Worm (Caenorhabditis elegans): Measurements from ENCODE around the gene mmad-1.

DNA sequence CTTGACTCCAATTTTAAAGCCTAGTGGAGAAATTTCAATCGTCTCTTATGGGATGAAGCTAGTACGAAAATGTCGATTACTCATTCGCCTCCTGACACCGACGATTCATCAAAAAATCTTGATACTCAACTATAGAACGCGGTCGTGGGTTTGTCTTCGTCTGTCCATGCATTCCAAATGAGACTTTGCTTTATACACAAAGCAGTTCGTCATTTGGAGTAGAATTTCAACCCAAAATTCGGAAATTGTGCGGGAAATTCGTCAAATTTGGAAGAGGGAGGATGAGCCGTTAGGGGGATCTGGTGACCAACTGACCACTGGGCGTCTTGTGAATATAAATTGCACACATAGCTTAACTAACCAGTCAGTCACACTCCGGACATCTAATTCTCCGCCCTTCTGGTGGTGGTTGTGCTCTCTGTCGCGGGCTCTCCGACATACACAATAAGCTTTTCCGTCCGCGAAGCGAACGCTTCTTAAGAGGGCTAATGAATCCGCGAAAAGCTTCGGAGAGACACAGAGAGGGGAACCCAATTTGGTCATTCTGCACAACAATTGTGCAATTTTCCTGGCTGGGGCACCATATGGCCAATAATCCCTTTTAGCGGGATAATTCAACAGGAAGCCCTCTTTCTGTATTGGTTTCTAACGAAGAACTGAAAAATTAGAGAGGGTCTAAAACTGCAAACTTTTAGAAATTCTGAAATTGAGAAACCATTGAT, 23.5 kb downstream of the mmad-1 start:
- TF ChIP-seq F13C5.2 (tag; optimal IDR thresholded peaks at IDR 0.05): no peak
- TF ChIP-seq hmg-4 (GFP tag; optimal IDR thresholded peaks at IDR 0.05): no peak
- no peak for TF ChIP-seq ama-1 (optimal IDR thresholded peaks at IDR 0.05)
- no peak for TF ChIP-seq ets-7 (tag; optimal IDR thresholded peaks at IDR 0.05)
- TF ChIP-seq ceh-36 (tag; optimal IDR thresholded peaks at IDR 0.05): no peak
- TF ChIP-seq scrt-1 (GFP tag; IDR thresholded peaks at IDR 0.05): no peak
- no peak for TF ChIP-seq sea-1 (GFP tag; conservative IDR thresholded peaks at IDR 0.05)
- no peak for TF ChIP-seq hnd-1 (tag; optimal IDR thresholded peaks at IDR 0.05)
- no peak for TF ChIP-seq tra-4 (tag; optimal IDR thresholded peaks at IDR 0.05)
- no peak for TF ChIP-seq pes-1 (GFP tag; IDR thresholded peaks at IDR 0.05)

All from whole organism, early embryonic.